Worm (Caenorhabditis elegans) whole organism, L4 larva: ENCODE results near the gene snt-7.

ENCODE experiments used
- F26F4.8 ChIP-seq: fragments of 200-800 bp; sonication (Bioruptor generic); conservative IDR thresholded peaks from 2 replicates; pipeline ENCODE4 v1.3.6; 2022; ENCODE audit warnings: missing genetic modification characterization, missing compliant biosample characterization
- F37D6.2 ChIP-seq: sonication (generic microtip); optimal IDR thresholded peaks from 2 replicates; lab custom pipeline; 2016; ENCODE audit warnings: mild to moderate bottlenecking, missing genetic modification characterization, missing compliant biosample characterization
- F44E2.7 ChIP-seq: fragments of 200-800 bp; sonication (Bioruptor generic); IDR thresholded peaks from 2 replicates; pipeline ENCODE4 v2.1.2; 2022; ENCODE audit warnings: missing genetic modification characterization, missing compliant biosample characterization
- R02D3.7 ChIP-seq: fragments of 150-350 bp; sonication (generic microtip); optimal IDR thresholded peaks from 3 replicates; lab custom pipeline; 2014; ENCODE audit warnings: missing biosample characterization, missing genetic modification characterization
- Y48G9A.11 ChIP-seq: fragments of 200-800 bp; sonication (Bioruptor generic); IDR thresholded peaks from 2 replicates; pipeline ENCODE4 v1.3.6; 2022; ENCODE audit warnings: missing genetic modification reagents, missing genetic modification characterization, missing compliant biosample characterization
- Y5F2A.4 ChIP-seq: fragments of 200-800 bp; sonication (Bioruptor generic); optimal IDR thresholded peaks from 2 replicates; lab custom pipeline; 2018; ENCODE audit warnings: mild to moderate bottlenecking, missing genetic modification characterization, missing compliant biosample characterization
- ZK337.2 ChIP-seq: fragments of 200-800 bp; sonication (Bioruptor generic); IDR thresholded peaks from 2 replicates; pipeline ENCODE4 v1.3.6; 2022; ENCODE audit warnings: missing genetic modification reagents, missing genetic modification characterization, missing compliant biosample characterization
- aha-1 ChIP-seq: fragments of 150-350 bp; peaks from one replicate; lab custom pipeline; 2014; ENCODE audit warnings: missing biosample characterization, missing genetic modification characterization
- ama-1 ChIP-seq: fragments of 150-350 bp; optimal IDR thresholded peaks from 2 replicates; lab custom pipeline; 2014; ENCODE audit warnings: inconsistent platforms, mixed read lengths
- arid-1 ChIP-seq: fragments of 200-800 bp; sonication (Bioruptor generic); conservative IDR thresholded peaks from 2 replicates; pipeline ENCODE4 v1.3.6; 2022; ENCODE audit warnings: missing genetic modification reagents, missing genetic modification characterization, missing compliant biosample characterization
- attf-4 ChIP-seq: sonication (generic microtip); optimal IDR thresholded peaks from 3 replicates; lab custom pipeline; 2017; ENCODE audit warnings: missing biosample characterization, missing genetic modification characterization
- ceh-82 ChIP-seq: sonication (generic microtip); optimal IDR thresholded peaks from 2 replicates; lab custom pipeline; 2017; ENCODE audit warnings: missing biosample characterization, missing genetic modification characterization
- cey-2 ChIP-seq: sonication (generic microtip); optimal IDR thresholded peaks from 3 replicates; lab custom pipeline; 2017; ENCODE audit warnings: missing genetic modification characterization, mild to moderate bottlenecking, missing compliant biosample characterization, antibody characterized with exemption, borderline replicate concordance; ENCODE audit not compliant: insufficient read depth
- daf-12 ChIP-seq: fragments of 150-350 bp; optimal IDR thresholded peaks from 2 replicates; lab custom pipeline; 2014; ENCODE audit warnings: missing biosample characterization, missing genetic modification reagents, missing genetic modification characterization
- daf-19 ChIP-seq: fragments of 200-800 bp; sonication (Bioruptor generic); conservative IDR thresholded peaks from 2 replicates; pipeline ENCODE4 v1.3.6; 2022; ENCODE audit warnings: missing genetic modification characterization, missing compliant biosample characterization
- dmd-6 ChIP-seq: fragments of 200-800 bp; sonication (Bioruptor generic); IDR thresholded peaks from 2 replicates; pipeline ENCODE4 v1.3.6; 2022; ENCODE audit warnings: missing genetic modification reagents, missing genetic modification characterization, missing compliant biosample characterization
- dmd-8 ChIP-seq: fragments of 200-800 bp; sonication (Bioruptor generic); IDR thresholded peaks from 2 replicates; pipeline ENCODE4 v1.3.6; 2022; ENCODE audit warnings: missing genetic modification characterization, missing compliant biosample characterization
- duxl-1 ChIP-seq: sonication (generic microtip); optimal IDR thresholded peaks from 2 replicates; lab custom pipeline; 2016; ENCODE audit warnings: mild to moderate bottlenecking, missing genetic modification characterization, moderate library complexity, missing compliant biosample characterization; ENCODE audit not compliant: poor library complexity
- dve-1 ChIP-seq: sonication (generic microtip); optimal IDR thresholded peaks from 2 replicates; lab custom pipeline; 2017; ENCODE audit warnings: antibody characterized with exemption, mild to moderate bottlenecking, missing genetic modification characterization, missing compliant biosample characterization; ENCODE audit not compliant: insufficient read depth
- egl-27 ChIP-seq: sonication (generic microtip); optimal IDR thresholded peaks from 3 replicates; lab custom pipeline; 2017; ENCODE audit warnings: missing biosample characterization, missing genetic modification reagents, missing genetic modification characterization
- fkh-10 ChIP-seq: fragments of 150-350 bp; optimal IDR thresholded peaks from 2 replicates; lab custom pipeline; 2014; ENCODE audit warnings: missing biosample characterization, missing genetic modification reagents, missing genetic modification characterization
- fos-1 ChIP-seq: fragments of 150-350 bp; optimal IDR thresholded peaks from 2 replicates; lab custom pipeline; 2014; ENCODE audit warnings: missing biosample characterization, missing genetic modification characterization
- gei-8 ChIP-seq: fragments of 200-800 bp; sonication (Bioruptor generic); optimal IDR thresholded peaks from 2 replicates; lab custom pipeline; 2018; ENCODE audit warnings: mild to moderate bottlenecking, missing genetic modification characterization, missing compliant biosample characterization
- hif-1 ChIP-seq, 2 experiments: sonication (generic microtip); optimal IDR thresholded peaks; 2 replicates each; lab custom pipeline; 2016 to 2017; ENCODE audit warnings: missing compliant biosample characterization in 2 of 2, missing genetic modification characterization in 2 of 2, missing genetic modification reagents in 2 of 2, missing genotype in 2 of 2, mild to moderate bottlenecking in 1 of 2
- hlh-11 ChIP-seq: fragments of 200-800 bp; sonication (Bioruptor generic); optimal IDR thresholded peaks from 2 replicates; lab custom pipeline; 2018; ENCODE audit warnings: mild to moderate bottlenecking, missing genetic modification characterization, missing compliant biosample characterization
- hlh-30 ChIP-seq: sonication (generic microtip); optimal IDR thresholded peaks from 2 replicates; lab custom pipeline; 2017; ENCODE audit warnings: antibody characterized with exemption, mild to moderate bottlenecking, missing genetic modification characterization, missing compliant biosample characterization; ENCODE audit not compliant: insufficient read depth
- lim-7 ChIP-seq: fragments of 200-800 bp; sonication (Bioruptor generic); IDR thresholded peaks from 2 replicates; pipeline ENCODE4 v1.3.6; 2022; ENCODE audit warnings: missing genetic modification characterization, missing compliant biosample characterization
- lin-1 ChIP-seq: fragments of 200-800 bp; sonication (Bioruptor generic); IDR thresholded peaks from 2 replicates; pipeline ENCODE4 v1.3.6; 2022; ENCODE audit warnings: missing genetic modification reagents, missing genetic modification characterization, missing compliant biosample characterization
- lsy-2 ChIP-seq, 2 experiments: fragments of 150-350 bp in 1 of 2; sonication (generic microtip) in 1 of 2; optimal IDR thresholded peaks; 2 replicates each; lab custom pipeline; 2014 to 2017; ENCODE audit warnings: missing biosample characterization in 2 of 2, missing genetic modification characterization in 2 of 2
- mdl-1 ChIP-seq, 2 experiments: fragments of 150-350 bp in 1 of 2; sonication (generic microtip) in 1 of 2; optimal IDR thresholded peaks; 2 replicates each; lab custom pipeline; 2014 to 2017; ENCODE audit warnings: missing biosample characterization in 2 of 2, missing genetic modification characterization in 2 of 2
- nhr-11 ChIP-seq: fragments of 150-350 bp; optimal IDR thresholded peaks from 2 replicates; lab custom pipeline; 2014; ENCODE audit warnings: missing biosample characterization, missing genetic modification characterization
- nhr-25 ChIP-seq: sonication (generic microtip); optimal IDR thresholded peaks from 2 replicates; lab custom pipeline; 2017; ENCODE audit warnings: missing genetic modification characterization, mild to moderate bottlenecking, missing compliant biosample characterization, antibody characterized with exemption, moderate library complexity, borderline replicate concordance; ENCODE audit not compliant: insufficient read depth
- nhr-42 ChIP-seq: fragments of 200-800 bp; sonication (Bioruptor generic); IDR thresholded peaks from 2 replicates; pipeline ENCODE4 v1.3.6; 2022; ENCODE audit warnings: missing genetic modification characterization, missing compliant biosample characterization
- nhr-48 ChIP-seq: sonication (generic microtip); optimal IDR thresholded peaks from 2 replicates; lab custom pipeline; 2016; ENCODE audit warnings: mild to moderate bottlenecking, missing genetic modification characterization, missing compliant biosample characterization
- nhr-6 ChIP-seq: fragments of 150-350 bp; optimal IDR thresholded peaks from 2 replicates; lab custom pipeline; 2014; ENCODE audit warnings: missing biosample characterization, missing genetic modification characterization
- nhr-76 ChIP-seq: fragments of 150-350 bp; optimal IDR thresholded peaks from 2 replicates; lab custom pipeline; 2014; ENCODE audit warnings: missing biosample characterization, missing genetic modification characterization
- rbr-2 ChIP-seq: sonication (generic microtip); optimal IDR thresholded peaks from 2 replicates; lab custom pipeline; 2016; ENCODE audit warnings: missing genotype, missing genetic modification characterization, missing compliant biosample characterization
- set-16 ChIP-seq: fragments of 200-800 bp; sonication (Bioruptor generic); IDR thresholded peaks from 2 replicates; pipeline ENCODE4 v1.3.6; 2022; ENCODE audit warnings: missing genetic modification reagents, missing genetic modification characterization, missing compliant biosample characterization
- skn-1 ChIP-seq: fragments of 150-350 bp; optimal IDR thresholded peaks from 2 replicates; lab custom pipeline; 2014; ENCODE audit warnings: missing biosample characterization, missing genetic modification characterization
- spr-3 ChIP-seq: fragments of 200-800 bp; sonication (Bioruptor generic); optimal IDR thresholded peaks from 2 replicates; lab custom pipeline; 2018; ENCODE audit warnings: mild to moderate bottlenecking, missing genetic modification characterization, missing compliant biosample characterization
- unc-39 ChIP-seq: sonication (generic microtip); optimal IDR thresholded peaks from 2 replicates; lab custom pipeline; 2017; ENCODE audit warnings: missing biosample characterization, missing genetic modification characterization
- unc-62 ChIP-seq, 3 experiments: fragments of 150-350 bp in 1 of 3; sonication (generic microtip); optimal IDR thresholded peaks in 2 of 3; peaks in 1 of 3; 1 replicate in 1 of 3; 2 replicates in 2 of 3; lab custom pipeline; 2014 to 2017; ENCODE audit warnings: missing biosample characterization in 3 of 3, missing genetic modification characterization in 3 of 3, missing genetic modification reagents in 3 of 3, missing genotype in 1 of 3
- zip-11 ChIP-seq: fragments of 200-800 bp; sonication (Bioruptor generic); IDR thresholded peaks from 2 replicates; pipeline ENCODE4 v1.3.6; 2022; ENCODE audit warnings: missing genetic modification characterization, missing compliant biosample characterization

The snt-7 gene

ce11 chrX:15181454-15181853, 17.5 kb downstream of the snt-7 start, which contains the start of gene pkhm-2 (continued):
- peak; percentile 92 for TF ChIP-seq duxl-1 (tag; lab: Kevin White, UChicago)
- no peak for TF ChIP-seq F26F4.8
- 0 out of 2 replicates have a peak, but pooled peaks have one; percentile 43 for TF ChIP-seq lim-7 (GFP tag; lab: Robert Waterston, UW)
- TF ChIP-seq nhr-25 (tag; lab: Kevin White, UChicago) = peak; percentile 74
- TF ChIP-seq arid-1 = peak; percentile 49; the same call in 1 of the 2 replicates
- TF ChIP-seq mdl-1 (tag; optimal IDR thresholded peaks at IDR 0.05; lab: Kevin White, UChicago) = peak; percentile 5 to 68
- TF ChIP-seq fkh-10 (GFP tag; lab: Kevin White, UChicago) = peak; percentile 11
- peak; percentile 84 for TF ChIP-seq F37D6.2
- peak in 1 of 2 experiments; percentile 73 for TF ChIP-seq hif-1 (tag; optimal IDR thresholded peaks at IDR 0.05; lab: Kevin White, UChicago)
- peak; percentile 12 for TF ChIP-seq Y5F2A.4 (GFP tag; lab: Kevin White, UChicago)
- peak; percentile 92 for TF ChIP-seq rbr-2 (tag; lab: Kevin White, UChicago)
- TF ChIP-seq dmd-6 (GFP tag; lab: Robert Waterston, UW) = peak; percentile 86
- TF ChIP-seq gei-8 (GFP tag; lab: Kevin White, UChicago) = peak; percentile 26
- peak; percentile 82 for TF ChIP-seq nhr-48 (tag; lab: Kevin White, UChicago)
- peak; percentile 85 for TF ChIP-seq nhr-11
- no peak for TF ChIP-seq skn-1 (tag; lab: Kevin White, UChicago)

ce11 chrX:15176431-15176911, 22.5 kb downstream of the snt-7 start, which contains the start of gene col-41:
Gene col-41, minus strand, starts transcription at chrX:15176481.
- peak; percentile 9 for TF ChIP-seq hlh-11 (tag; lab: Kevin White, UChicago)
- peak in 1 of 2 experiments; percentile 25 for TF ChIP-seq mdl-1 (tag; optimal IDR thresholded peaks at IDR 0.05; lab: Kevin White, UChicago)
- no peak for TF ChIP-seq spr-3 (GFP tag; lab: Kevin White, UChicago)
- no peak for TF ChIP-seq unc-39 (tag; lab: Kevin White, UChicago)

DNA sequence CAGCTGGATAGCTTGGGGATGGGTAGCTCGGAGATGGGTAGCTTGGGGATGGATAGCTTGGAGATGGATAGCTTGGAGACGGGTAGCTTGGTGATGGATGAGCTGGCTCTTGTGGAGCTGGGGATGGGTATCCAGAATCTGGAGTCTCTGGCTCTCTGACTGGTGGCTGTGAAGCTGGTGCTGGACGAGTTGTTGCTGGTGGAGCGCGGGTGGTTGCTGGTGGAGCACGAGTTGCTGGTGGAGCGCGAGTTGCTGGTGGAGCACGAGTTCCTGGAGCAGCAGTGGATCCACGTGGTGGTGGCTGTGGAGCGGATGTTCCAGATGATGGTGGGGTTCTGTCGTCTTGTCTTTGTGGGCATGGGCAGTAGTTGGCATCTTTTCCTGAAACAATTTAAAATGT, 23.7 kb downstream of the snt-7 start:
- TF ChIP-seq nhr-25 (tag; lab: Kevin White, UChicago) (no peak), aha-1 (peak; percentile 37), cey-2 (tag; lab: Kevin White, UChicago) (no peak), set-16 (GFP tag; lab: Robert Waterston, UW) (peak; percentile 83), egl-27 (tag; lab: Kevin White, UChicago) (no peak), fkh-10 (GFP tag; lab: Kevin White, UChicago) (no peak), fos-1 (tag; lab: Kevin White, UChicago) (no peak)

- no peak for TF ChIP-seq gei-8 (GFP tag; lab: Kevin White, UChicago)
- no peak for TF ChIP-seq Y48G9A.11 (GFP tag; lab: Robert Waterston, UW)
- peak; percentile 2 for TF ChIP-seq spr-3 (GFP tag; lab: Kevin White, UChicago)
- TF ChIP-seq zip-11 = no peak
- TF ChIP-seq nhr-6 (tag; lab: Kevin White, UChicago) = peak; percentile 88
- TF ChIP-seq ama-1 (lab: Kevin White, UChicago) = no peak
- TF ChIP-seq ZK337.2 (GFP tag; lab: Robert Waterston, UW) = no peak
- TF ChIP-seq daf-19 (GFP tag; lab: Robert Waterston, UW) = no peak
- TF ChIP-seq set-16 (GFP tag; lab: Robert Waterston, UW) = no peak
- TF ChIP-seq lsy-2 (tag; optimal IDR thresholded peaks at IDR 0.05; lab: Kevin White, UChicago) = peak in 1 of 2 experiments; percentile 88
- TF ChIP-seq ceh-82 (tag; lab: Kevin White, UChicago) = no peak
- 0 out of 2 replicates have a peak, but pooled peaks have one; percentile 49 for TF ChIP-seq lin-1 (GFP tag; lab: Robert Waterston, UW)
- TF ChIP-seq dve-1 (tag; lab: Kevin White, UChicago) = peak; percentile 94
- no peak for TF ChIP-seq dmd-8 (GFP tag; lab: Robert Waterston, UW)
- TF ChIP-seq unc-62 (GFP tag; optimal IDR thresholded peaks at IDR 0.05 in 1 of 2; lab: Kevin White, UChicago) = peak in 1 of 2 experiments; percentile 93
- TF ChIP-seq unc-62 (tag; optimal IDR thresholded peaks at IDR 0.05; lab: Kevin White, UChicago) = no peak
- peak; percentile 91 for TF ChIP-seq nhr-42 (GFP tag; lab: Robert Waterston, UW)
- no peak for TF ChIP-seq F44E2.7 (GFP tag; lab: Robert Waterston, UW)
- no peak for TF ChIP-seq daf-12 (tag; lab: Kevin White, UChicago)
- no peak for TF ChIP-seq attf-4 (tag; lab: Kevin White, UChicago)
- TF ChIP-seq duxl-1 (tag; lab: Kevin White, UChicago) = peak; percentile 74
- TF ChIP-seq R02D3.7 (tag; lab: Kevin White, UChicago) = no peak
- peak; percentile 68 for TF ChIP-seq hlh-30 (tag; lab: Kevin White, UChicago)
- TF ChIP-seq nhr-76 (tag; lab: Kevin White, UChicago) = no peak
These were observed 25.5 kb downstream of the snt-7 start, which contains the start of gene ucr-2.2 for ce11 chrX:15173303-15173904. Gene ucr-2.2, plus strand, starts transcription at chrX:15173904.
